Fruit fly (Drosophila melanogaster) whole organism, embryonic: Measurements from ENCODE around the gene CG10445.

Source experiments
- BtbVII ChIP-seq: fragments of 200-800 bp; sonication (Bioruptor generic); optimal IDR thresholded peaks from 3 replicates; lab custom pipeline; 2017; ENCODE audit warnings: missing biosample characterization, mild to moderate bottlenecking, missing genetic modification characterization
- CG10209 ChIP-seq: fragments of 200-800 bp; sonication (Bioruptor generic); optimal IDR thresholded peaks from 3 replicates; lab custom pipeline; 2017; ENCODE audit warnings: missing biosample characterization, mild to moderate bottlenecking, missing genetic modification characterization, missing genetic modification reagents
- CG10366 ChIP-seq: fragments of 200-800 bp; sonication (Bioruptor generic); IDR thresholded peaks from 2 replicates; pipeline ENCODE4 v1.3.6; 2022; ENCODE audit warnings: missing biosample characterization, missing genetic modification characterization
- CG10462 ChIP-seq: fragments of 200-800 bp; sonication (Bioruptor generic); optimal IDR thresholded peaks from 2 replicates; lab custom pipeline; 2016; ENCODE audit warnings: missing biosample characterization, missing genetic modification characterization
- CG10959 ChIP-seq: fragments of 200-800 bp; sonication (Bioruptor generic); IDR thresholded peaks from 2 replicates; pipeline ENCODE4 v1.3.6; 2022; ENCODE audit warnings: missing biosample characterization, missing genetic modification characterization
- CG11247 ChIP-seq: fragments of 200-800 bp; sonication (Bioruptor generic); IDR thresholded peaks from 2 replicates; pipeline ENCODE4 v1.3.6; 2022; ENCODE audit warnings: missing biosample characterization, missing genetic modification characterization
- CG14667 ChIP-seq: fragments of 200-800 bp; sonication (Bioruptor generic); IDR thresholded peaks from 2 replicates; pipeline ENCODE4 v1.3.6; 2022; ENCODE audit warnings: missing biosample characterization, missing genetic modification characterization
- CG17802 ChIP-seq: fragments of 200-800 bp; sonication (Bioruptor generic); optimal IDR thresholded peaks from 2 replicates; lab custom pipeline; 2018; ENCODE audit warnings: missing biosample characterization, mild to moderate bottlenecking, missing genetic modification characterization, moderate library complexity
- CG18764 ChIP-seq: fragments of 200-800 bp; sonication (Bioruptor generic); optimal IDR thresholded peaks from 3 replicates; lab custom pipeline; 2016; ENCODE audit warnings: missing biosample characterization, missing genetic modification characterization
- CG2875 ChIP-seq: fragments of 200-800 bp; sonication (Bioruptor generic); optimal IDR thresholded peaks from 2 replicates; lab custom pipeline; 2017; ENCODE audit warnings: missing biosample characterization, mild to moderate bottlenecking, missing genetic modification characterization, missing genetic modification reagents
- CG2889 ChIP-seq: fragments of 200-800 bp; sonication (Bioruptor generic); IDR thresholded peaks from 3 replicates; pipeline ENCODE4 v1.3.6; 2022; ENCODE audit warnings: missing biosample characterization, missing genetic modification characterization
- CG4424 ChIP-seq: fragments of 200-800 bp; sonication (Bioruptor generic); optimal IDR thresholded peaks from 3 replicates; lab custom pipeline; 2016; ENCODE audit warnings: missing biosample characterization, missing genetic modification characterization
- CG4617 ChIP-seq: fragments of 200-800 bp; sonication (Bioruptor generic); optimal IDR thresholded peaks from 3 replicates; lab custom pipeline; 2016; ENCODE audit warnings: missing biosample characterization, missing genetic modification characterization, borderline replicate concordance
- CG4820 ChIP-seq: fragments of 200-800 bp; sonication (Bioruptor generic); optimal IDR thresholded peaks from 3 replicates; lab custom pipeline; 2016; ENCODE audit warnings: missing biosample characterization, missing genetic modification characterization
- CG5245 ChIP-seq: fragments of 200-800 bp; sonication (Bioruptor generic); optimal IDR thresholded peaks from 3 replicates; lab custom pipeline; 2016; ENCODE audit warnings: missing biosample characterization, missing genetic modification characterization
- CG8944 ChIP-seq: fragments of 200-800 bp; sonication (Bioruptor generic); optimal IDR thresholded peaks from 3 replicates; lab custom pipeline; 2016; ENCODE audit warnings: missing biosample characterization, missing genetic modification characterization
- CG9932 ChIP-seq: fragments of 200-800 bp; sonication (Bioruptor generic); IDR thresholded peaks from 2 replicates; pipeline ENCODE4 v1.3.6; 2022; ENCODE audit warnings: missing biosample characterization, missing genetic modification characterization
- CTCF ChIP-seq: fragments of 200-800 bp; sonication (Bioruptor generic); optimal IDR thresholded peaks from 2 replicates; lab custom pipeline; 2017; ENCODE audit warnings: missing biosample characterization, mild to moderate bottlenecking, missing genetic modification characterization, moderate library complexity
- CoRest ChIP-seq: fragments of 200-800 bp; sonication (Bioruptor generic); optimal IDR thresholded peaks from 3 replicates; lab custom pipeline; 2018; ENCODE audit warnings: missing biosample characterization, mild to moderate bottlenecking, missing genetic modification characterization, moderate library complexity
- Fer2 ChIP-seq: fragments of 200-800 bp; sonication (Bioruptor generic); optimal IDR thresholded peaks from 2 replicates; lab custom pipeline; 2018; ENCODE audit warnings: missing biosample characterization, mild to moderate bottlenecking, missing genetic modification characterization, moderate library complexity
- HLHmδ ChIP-seq: fragments of 200-800 bp; sonication (Bioruptor generic); optimal IDR thresholded peaks from 2 replicates; lab custom pipeline; 2018; ENCODE audit warnings: missing biosample characterization, mild to moderate bottlenecking, missing genetic modification characterization, moderate library complexity
- Hr78 ChIP-seq, 2 experiments: fragments of 200-800 bp in 1 of 2; fragments of >200 bp in 1 of 2; sonication (Bioruptor generic) in 1 of 2; optimal IDR thresholded peaks; 2 replicates each; lab custom pipeline; 2017 to 2019; ENCODE audit warnings: missing biosample characterization in 2 of 2, missing genetic modification characterization in 2 of 2, mild to moderate bottlenecking in 1 of 2, moderate library complexity in 1 of 2
- MESR4 ChIP-seq: fragments of 200-800 bp; sonication (Bioruptor generic); optimal IDR thresholded peaks from 2 replicates; lab custom pipeline; 2018; ENCODE audit warnings: missing biosample characterization, mild to moderate bottlenecking, missing genetic modification characterization, moderate library complexity
- Rx ChIP-seq: fragments of 200-800 bp; sonication (Bioruptor generic); IDR thresholded peaks from 2 replicates; pipeline ENCODE4 v1.3.6; 2022; ENCODE audit warnings: missing biosample characterization, missing genetic modification characterization
- Ssrp ChIP-seq: fragments of 200-800 bp; sonication (Bioruptor generic); optimal IDR thresholded peaks from 2 replicates; lab custom pipeline; 2018; ENCODE audit warnings: missing biosample characterization, mild to moderate bottlenecking, missing genetic modification characterization, moderate library complexity
- Usf ChIP-seq: fragments of 200-800 bp; sonication (Bioruptor generic); optimal IDR thresholded peaks from 2 replicates; lab custom pipeline; 2017; ENCODE audit warnings: missing genotype, missing biosample characterization, missing genetic modification characterization
- Xrp1 ChIP-seq: fragments of 200-800 bp; sonication (Bioruptor generic); IDR thresholded peaks from 2 replicates; pipeline ENCODE4 v1.3.6; 2022; ENCODE audit warnings: missing biosample characterization, missing genetic modification characterization
- amos ChIP-seq: fragments of 200-800 bp; sonication (Bioruptor generic); IDR thresholded peaks from 2 replicates; pipeline ENCODE4 v1.3.6; 2022; ENCODE audit warnings: missing biosample characterization, missing genetic modification characterization; ENCODE audit not compliant: partially characterized antibody
- ase ChIP-seq: fragments of 200-800 bp; sonication (Bioruptor generic); IDR thresholded peaks from 3 replicates; pipeline ENCODE4 v1.3.6; 2022; ENCODE audit warnings: missing biosample characterization, missing genetic modification characterization
- cas ChIP-seq: fragments of 200-800 bp; sonication (Bioruptor generic); IDR thresholded peaks from 2 replicates; pipeline ENCODE4 v1.3.6; 2022; ENCODE audit warnings: missing biosample characterization, missing genetic modification characterization
- da ChIP-seq: fragments of 200-800 bp; sonication (Bioruptor generic); optimal IDR thresholded peaks from 2 replicates; lab custom pipeline; 2016; ENCODE audit warnings: missing biosample characterization, missing genetic modification characterization
- disco-r ChIP-seq: fragments of 200-800 bp; sonication (Bioruptor generic); optimal IDR thresholded peaks from 2 replicates; lab custom pipeline; 2016; ENCODE audit warnings: missing biosample characterization, missing genetic modification characterization
- en ChIP-seq: fragments of 200-800 bp; sonication (Bioruptor generic); optimal IDR thresholded peaks from 2 replicates; lab custom pipeline; 2016; ENCODE audit warnings: missing biosample characterization, missing genetic modification characterization
- ewg ChIP-seq: fragments of 200-800 bp; sonication (Bioruptor generic); optimal IDR thresholded peaks from 3 replicates; lab custom pipeline; 2017; ENCODE audit warnings: mild to moderate bottlenecking, missing biosample characterization, missing genetic modification reagents, missing genetic modification characterization
- fu2 ChIP-seq: fragments of 200-800 bp; sonication (Bioruptor generic); optimal IDR thresholded peaks from 2 replicates; lab custom pipeline; 2016; ENCODE audit warnings: missing biosample characterization, missing genetic modification characterization
- ind ChIP-seq: fragments of 200-800 bp; sonication (Bioruptor generic); optimal IDR thresholded peaks from 3 replicates; lab custom pipeline; 2016; ENCODE audit warnings: missing biosample characterization, missing genetic modification characterization
- knrl ChIP-seq: fragments of 200-800 bp; sonication (Bioruptor generic); IDR thresholded peaks from 3 replicates; pipeline ENCODE4 v1.3.6; 2022; ENCODE audit warnings: missing biosample characterization, missing genetic modification characterization; ENCODE audit not compliant: partially characterized antibody
- lab ChIP-seq: fragments of 200-800 bp; sonication (Bioruptor generic); optimal IDR thresholded peaks from 3 replicates; lab custom pipeline; 2017; ENCODE audit warnings: missing biosample characterization, missing genetic modification characterization, mild to moderate bottlenecking, moderate library complexity, missing genetic modification reagents
- lmd ChIP-seq: fragments of 200-800 bp; sonication (Bioruptor generic); IDR thresholded peaks from 2 replicates; pipeline ENCODE4 v1.3.6; 2022; ENCODE audit warnings: missing biosample characterization, missing genetic modification characterization
- lov ChIP-seq, 2 experiments: fragments of 200-800 bp in 1 of 2; fragments of >200 bp in 1 of 2; sonication (Bioruptor generic) in 1 of 2; IDR thresholded peaks in 1 of 2; optimal IDR thresholded peaks in 1 of 2; 2 replicates in 1 of 2; 3 replicates in 1 of 2; pipeline versions ENCODE4 v1.3.6 to Lab custom; 2017 to 2022; ENCODE audit warnings: missing biosample characterization in 1 of 2, missing genetic modification characterization in 1 of 2
- maf-S ChIP-seq: fragments of 200-800 bp; sonication (Bioruptor generic); optimal IDR thresholded peaks from 2 replicates; lab custom pipeline; 2016; ENCODE audit warnings: missing biosample characterization, missing genetic modification characterization
- p53 ChIP-seq: fragments of 200-800 bp; sonication (Bioruptor generic); optimal IDR thresholded peaks from 2 replicates; lab custom pipeline; 2016; ENCODE audit warnings: missing biosample characterization, missing genetic modification characterization
- pfk ChIP-seq: fragments of 200-800 bp; sonication (Bioruptor generic); optimal IDR thresholded peaks from 2 replicates; lab custom pipeline; 2018; ENCODE audit warnings: missing biosample characterization, mild to moderate bottlenecking, missing genetic modification characterization, moderate library complexity
- phol ChIP-seq: fragments of 200-800 bp; sonication (Bioruptor generic); optimal IDR thresholded peaks from 3 replicates; lab custom pipeline; 2018; ENCODE audit warnings: missing biosample characterization, mild to moderate bottlenecking, missing genetic modification characterization, moderate library complexity
- pum ChIP-seq: fragments of 200-800 bp; sonication (Bioruptor generic); optimal IDR thresholded peaks from 2 replicates; lab custom pipeline; 2016; ENCODE audit warnings: missing biosample characterization, missing genetic modification characterization
- row ChIP-seq: fragments of 200-800 bp; sonication (Bioruptor generic); IDR thresholded peaks from 3 replicates; pipeline ENCODE4 v1.3.6; 2022; ENCODE audit warnings: missing biosample characterization, missing genetic modification characterization
- scrt ChIP-seq: fragments of 200-800 bp; sonication (Bioruptor generic); optimal IDR thresholded peaks from 2 replicates; lab custom pipeline; 2018; ENCODE audit warnings: missing biosample characterization, mild to moderate bottlenecking, missing genetic modification characterization, moderate library complexity
- sens ChIP-seq: fragments of 200-800 bp; sonication (Bioruptor generic); peaks from one replicate; lab custom pipeline; 2016; ENCODE audit warnings: missing biosample characterization, missing genetic modification characterization
- sima ChIP-seq: fragments of 200-800 bp; sonication (Bioruptor generic); optimal IDR thresholded peaks from 2 replicates; lab custom pipeline; 2016; ENCODE audit warnings: missing biosample characterization, missing genetic modification characterization
- sisA ChIP-seq: fragments of 200-800 bp; sonication (Bioruptor generic); IDR thresholded peaks from 2 replicates; pipeline ENCODE4 v1.3.6; 2022; ENCODE audit warnings: missing biosample characterization, missing genetic modification characterization
- stwl ChIP-seq: fragments of 200-800 bp; sonication (Bioruptor generic); optimal IDR thresholded peaks from 3 replicates; lab custom pipeline; 2018; ENCODE audit warnings: missing biosample characterization, mild to moderate bottlenecking, missing genetic modification characterization, moderate library complexity
- unpg ChIP-seq: fragments of 200-800 bp; sonication (Bioruptor generic); optimal IDR thresholded peaks from 3 replicates; lab custom pipeline; 2018; ENCODE audit warnings: missing biosample characterization, mild to moderate bottlenecking, missing genetic modification characterization, moderate library complexity

CG10445 gene

dm6 chr3R:7907311-7907710, 12.8 kb downstream of the CG10445 start, which contains the start of the genes Taf7 and EMC1 (continued):
- TF ChIP-seq Usf (GFP tag; lab: Kevin White, UChicago) = no peak
- TF ChIP-seq CoRest = peak; percentile 72
- TF ChIP-seq CG10959 (GFP tag; lab: Robert Waterston, UW) = no peak
- no peak for TF ChIP-seq disco-r (GFP tag; lab: Kevin White, UChicago)
- no peak for TF ChIP-seq CG10462 (GFP tag; lab: Kevin White, UChicago)
- TF ChIP-seq lov (optimal IDR thresholded peaks at IDR 0.05; lab: Kevin White, UChicago) = no peak
- TF ChIP-seq lov (GFP tag; IDR thresholded peaks at IDR 0.05; lab: Robert Waterston, UW) = no peak
- TF ChIP-seq en (GFP tag; lab: Kevin White, UChicago) = no peak
- TF ChIP-seq lab (GFP tag; lab: Kevin White, UChicago) = no peak
- TF ChIP-seq CG4820 (GFP tag; lab: Kevin White, UChicago) = peak; percentile 59
- no peak for TF ChIP-seq Ssrp
- TF ChIP-seq amos (GFP tag; lab: Robert Waterston, UW) = peak; percentile 88
- no peak for TF ChIP-seq Rx (GFP tag; lab: Robert Waterston, UW)
- peak; percentile 19 for TF ChIP-seq CG18764 (GFP tag; lab: Kevin White, UChicago)
- peak; percentile 42 for TF ChIP-seq lmd
- no peak for TF ChIP-seq pfk
- TF ChIP-seq CG4424 (GFP tag; lab: Kevin White, UChicago) = no peak
- no peak for TF ChIP-seq cas
- TF ChIP-seq CG17802 (tag; lab: Kevin White, UChicago) = peak; percentile 87
- no peak for TF ChIP-seq CG10366
- TF ChIP-seq da (GFP tag; lab: Kevin White, UChicago) = no peak
- TF ChIP-seq Hr78 (GFP tag; optimal IDR thresholded peaks at IDR 0.05; lab: Kevin White, UChicago) = no peak
- TF ChIP-seq p53 = peak; percentile 20
- peak; percentile 96 for TF ChIP-seq row (GFP tag; lab: Robert Waterston, UW)
- no peak for TF ChIP-seq ewg (GFP tag; lab: Kevin White, UChicago)
- no peak for TF ChIP-seq CTCF
- TF ChIP-seq pum (GFP tag; lab: Kevin White, UChicago) = peak; percentile 58
- no peak for TF ChIP-seq CG2875
- no peak for TF ChIP-seq ase (GFP tag; lab: Robert Waterston, UW)
- TF ChIP-seq CG11247 (GFP tag; lab: Robert Waterston, UW) = no peak
- no peak for TF ChIP-seq MESR4 (GFP tag; lab: Kevin White, UChicago)
- TF ChIP-seq maf-S = peak; percentile 28
- TF ChIP-seq scrt (GFP tag; lab: Kevin White, UChicago) = no peak
- no peak for TF ChIP-seq Fer2 (tag; lab: Kevin White, UChicago)
- TF ChIP-seq phol = peak; percentile 84
- peak; percentile 43 for TF ChIP-seq ind
- no peak for TF ChIP-seq CG10209 (GFP tag; lab: Kevin White, UChicago)
- TF ChIP-seq CG8944 (GFP tag; lab: Kevin White, UChicago) = peak; percentile 46
- TF ChIP-seq sisA (GFP tag; lab: Robert Waterston, UW) = 0 out of 2 replicates have a peak, but pooled peaks have one; percentile 20
- no peak for TF ChIP-seq BtbVII (GFP tag; lab: Kevin White, UChicago)
- no peak for TF ChIP-seq sima (GFP tag; lab: Kevin White, UChicago)
- no peak for TF ChIP-seq unpg
- no peak for TF ChIP-seq CG14667 (GFP tag; lab: Robert Waterston, UW)
- TF ChIP-seq HLHmδ (GFP tag; lab: Kevin White, UChicago) = no peak
- TF ChIP-seq Xrp1 (GFP tag; lab: Robert Waterston, UW) = peak; percentile 25; the same call in 1 of the 2 replicates
- no peak for TF ChIP-seq sens
- peak; percentile 54 for TF ChIP-seq stwl (tag; lab: Kevin White, UChicago)
- TF ChIP-seq CG9932 (GFP tag; lab: Robert Waterston, UW) = peak; percentile 62
- no peak for TF ChIP-seq CG5245 (GFP tag; lab: Kevin White, UChicago)
- TF ChIP-seq knrl (GFP tag; lab: Robert Waterston, UW) = peak; percentile 100
- no peak for TF ChIP-seq CG2889 (GFP tag; lab: Robert Waterston, UW)
- TF ChIP-seq CG4617 (GFP tag; lab: Kevin White, UChicago) = peak; percentile 90
- peak; percentile 28 for TF ChIP-seq fu2 (GFP tag; lab: Kevin White, UChicago)
